Worm (Caenorhabditis elegans) whole organism, midembryonic: Measurements from ENCODE around the gene W10G11.19.
A peak's percentile ranks its signal among the peaks of the same experiment; 100 is the strongest.
"Not testable (repeated sequence)": the region's sequence is repeated elsewhere in the genome, so short reads cannot be mapped to it uniquely, and the experiment has no call there.

Experiments used
- cog-1 ChIP-seq: sonication (generic microtip); optimal IDR thresholded peaks from 2 replicates; lab custom pipeline; 2016; ENCODE audit warnings: missing genetic modification characterization, missing compliant biosample characterization
- flt-1 ChIP-seq: fragments of 200-800 bp; sonication (Bioruptor generic); IDR thresholded peaks from 2 replicates; pipeline ENCODE4 v1.3.6; 2022; ENCODE audit warnings: missing genetic modification characterization, missing compliant biosample characterization
- klf-2 ChIP-seq: fragments of 200-800 bp; sonication (Bioruptor generic); conservative IDR thresholded peaks from 2 replicates; pipeline ENCODE4 v1.3.6; 2022; ENCODE audit warnings: missing genetic modification reagents, missing genetic modification characterization, missing compliant biosample characterization
- ztf-23 ChIP-seq: fragments of 200-800 bp; sonication (Bioruptor generic); IDR thresholded peaks from 2 replicates; pipeline ENCODE4 v1.3.6; 2022; ENCODE audit warnings: missing genetic modification reagents, missing genetic modification characterization, missing compliant biosample characterization

DNA sequence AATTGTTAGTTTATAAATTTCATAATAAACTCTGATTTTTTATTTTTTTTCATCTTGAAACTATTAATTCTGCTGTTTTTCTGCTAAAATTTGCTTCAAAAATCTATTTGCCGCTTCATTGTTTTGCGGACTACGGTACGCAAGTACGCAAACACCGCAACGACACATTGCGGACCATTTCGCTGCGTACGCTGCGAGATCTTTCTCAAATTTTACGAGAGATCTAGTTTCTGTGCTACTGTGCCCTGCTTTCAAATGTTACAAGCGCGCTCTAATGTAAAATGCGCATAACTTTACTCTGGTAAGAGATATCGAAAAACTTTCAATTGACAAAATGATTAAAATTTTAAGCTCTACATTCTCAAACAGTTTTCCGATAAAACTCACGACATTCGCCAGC is 26.9 kb upstream of the W10G11.19 start:
- TF ChIP-seq flt-1 (GFP tag; lab: Robert Waterston, UW), result peak; percentile 74
- TF ChIP-seq ztf-23 (GFP tag; lab: Robert Waterston, UW); klf-2 (GFP tag; lab: Robert Waterston, UW); cog-1 (tag; lab: Kevin White, UChicago): not testable (repeated sequence)
